Worm (Caenorhabditis elegans) whole organism, L1 larva: ENCODE data around the gene C15H9.5.

Experiments
- C34B4.2 ChIP-seq: sonication (generic microtip); optimal IDR thresholded peaks from 2 replicates; lab custom pipeline; 2017; ENCODE audit warnings: mild to moderate bottlenecking, missing genetic modification characterization, missing compliant biosample characterization
- F16B12.6 ChIP-seq: fragments of 150-350 bp; optimal IDR thresholded peaks from 2 replicates; lab custom pipeline; 2014; ENCODE audit warnings: missing biosample characterization, missing genetic modification characterization
- aha-1 ChIP-seq: fragments of 150-350 bp; optimal IDR thresholded peaks from 2 replicates; lab custom pipeline; 2014; ENCODE audit warnings: missing biosample characterization, missing genetic modification characterization
- alr-1 ChIP-seq: fragments of 200-800 bp; sonication (Bioruptor generic); optimal IDR thresholded peaks from 2 replicates; lab custom pipeline; 2018; ENCODE audit warnings: borderline replicate concordance, mild to moderate bottlenecking, missing genetic modification characterization, missing compliant biosample characterization
- blmp-1 ChIP-seq: fragments of 150-350 bp; optimal IDR thresholded peaks from 2 replicates; lab custom pipeline; 2014; ENCODE audit warnings: missing biosample characterization, missing genetic modification characterization
- ceh-63 ChIP-seq: fragments of 200-800 bp; sonication (Bioruptor generic); optimal IDR thresholded peaks from 2 replicates; lab custom pipeline; 2018; ENCODE audit warnings: mild to moderate bottlenecking, missing genetic modification characterization, missing compliant biosample characterization
- ceh-82 ChIP-seq, 3 experiments: fragments of 150-350 bp in 1 of 3; sonication (generic microtip) in 2 of 3; optimal IDR thresholded peaks; 2 replicates each; lab custom pipeline; 2014 to 2017; ENCODE audit warnings: missing biosample characterization in 3 of 3, missing genetic modification characterization in 3 of 3
- ceh-88 ChIP-seq: fragments of 200-800 bp; sonication (Bioruptor generic); IDR thresholded peaks from 2 replicates; pipeline ENCODE4 v1.3.6; 2022; ENCODE audit warnings: missing genetic modification characterization, missing compliant biosample characterization
- ces-1 ChIP-seq: fragments of 150-350 bp; optimal IDR thresholded peaks from 2 replicates; lab custom pipeline; 2014; ENCODE audit warnings: missing biosample characterization, missing genetic modification reagents, missing genetic modification characterization
- dpl-1 ChIP-seq, 3 experiments: fragments of 150-350 bp in 2 of 3; sonication (generic microtip) in 1 of 3; optimal IDR thresholded peaks; 2 replicates each; lab custom pipeline; 2014 to 2017; ENCODE audit warnings: missing biosample characterization in 3 of 3, missing genetic modification characterization in 3 of 3, missing genetic modification reagents in 3 of 3
- dsc-1 ChIP-seq: sonication (generic microtip); optimal IDR thresholded peaks from 2 replicates; lab custom pipeline; 2016; ENCODE audit warnings: mild to moderate bottlenecking, missing genetic modification characterization, missing compliant biosample characterization
- efl-1 ChIP-seq, 4 experiments: fragments of 150-350 bp; optimal IDR thresholded peaks in 3 of 4; peaks in 1 of 4; 1 replicate in 1 of 4; 2 replicates in 3 of 4; lab custom pipeline; 2014; ENCODE audit warnings: missing biosample characterization in 2 of 4, missing genetic modification characterization in 2 of 4, missing genetic modification reagents in 2 of 4
- elt-3 ChIP-seq, 6 experiments: fragments of 150-350 bp in 1 of 6; sonication (generic microtip); optimal IDR thresholded peaks; 2 replicates each; lab custom pipeline; 2017 to 2018; ENCODE audit warnings: missing biosample characterization in 6 of 6, missing genetic modification characterization in 6 of 6, inconsistent platforms in 1 of 6
- fkh-4 ChIP-seq: sonication (generic microtip); optimal IDR thresholded peaks from 2 replicates; lab custom pipeline; 2016; ENCODE audit warnings: missing compliant biosample characterization, missing genetic modification characterization, borderline replicate concordance
- grh-1 ChIP-seq: fragments of 200-800 bp; sonication (Bioruptor generic); IDR thresholded peaks from 2 replicates; pipeline ENCODE4 v1.3.6; 2022; ENCODE audit warnings: missing genetic modification reagents, missing genetic modification characterization, missing compliant biosample characterization
- irx-1 ChIP-seq: sonication (generic microtip); optimal IDR thresholded peaks from 2 replicates; lab custom pipeline; 2016; ENCODE audit warnings: missing genetic modification characterization, missing compliant biosample characterization
- jun-1 ChIP-seq: fragments of 150-350 bp; optimal IDR thresholded peaks from 2 replicates; lab custom pipeline; 2014; ENCODE audit warnings: missing biosample characterization, missing genetic modification reagents, missing genetic modification characterization
- lin-14 ChIP-seq: fragments of 200-800 bp; sonication (Bioruptor generic); optimal IDR thresholded peaks from 2 replicates; lab custom pipeline; 2018; ENCODE audit warnings: mild to moderate bottlenecking, missing genetic modification characterization, moderate library complexity, missing compliant biosample characterization
- lin-35 ChIP-seq, 2 experiments: fragments of 150-350 bp; optimal IDR thresholded peaks; 2 replicates each; lab custom pipeline; 2014; ENCODE audit warnings: missing biosample characterization in 2 of 2, missing genetic modification characterization in 2 of 2, missing genetic modification reagents in 2 of 2
- lin-39 ChIP-seq: fragments of 150-350 bp; optimal IDR thresholded peaks from 2 replicates; lab custom pipeline; 2014; ENCODE audit warnings: missing biosample characterization, missing genetic modification reagents, missing genetic modification characterization
- lsy-2 ChIP-seq, 2 experiments: fragments of 150-350 bp; optimal IDR thresholded peaks; 2 replicates each; lab custom pipeline; 2014; ENCODE audit warnings: missing biosample characterization in 2 of 2, missing genetic modification characterization in 2 of 2
- mdl-1 ChIP-seq, 2 experiments: fragments of 150-350 bp; optimal IDR thresholded peaks; 2 replicates each; lab custom pipeline; 2014 to 2017; ENCODE audit warnings: missing biosample characterization in 2 of 2, missing genetic modification characterization in 2 of 2, inconsistent platforms in 1 of 2
- mep-1 ChIP-seq: fragments of 150-350 bp; optimal IDR thresholded peaks from 2 replicates; lab custom pipeline; 2014; ENCODE audit warnings: missing biosample characterization, missing genetic modification characterization
- nhr-20 ChIP-seq: sonication (generic microtip); optimal IDR thresholded peaks from 2 replicates; lab custom pipeline; 2016; ENCODE audit warnings: mild to moderate bottlenecking, missing genetic modification characterization, missing compliant biosample characterization
- nhr-71 ChIP-seq: sonication (generic microtip); optimal IDR thresholded peaks from 2 replicates; lab custom pipeline; 2016; ENCODE audit warnings: mild to moderate bottlenecking, missing genetic modification characterization, moderate library complexity, missing compliant biosample characterization
- nhr-76 ChIP-seq: sonication (generic microtip); optimal IDR thresholded peaks from 2 replicates; lab custom pipeline; 2017; ENCODE audit warnings: missing biosample characterization, missing genetic modification characterization
- nhr-77 ChIP-seq: fragments of 150-350 bp; optimal IDR thresholded peaks from 2 replicates; lab custom pipeline; 2014; ENCODE audit warnings: missing biosample characterization, missing genetic modification characterization
- nhr-85 ChIP-seq: sonication (generic microtip); peaks from one replicate; lab custom pipeline; 2016; ENCODE audit warnings: missing genetic modification characterization, inconsistent platforms, missing compliant biosample characterization
- nhr-90 ChIP-seq: sonication (generic microtip); optimal IDR thresholded peaks from 2 replicates; lab custom pipeline; 2016; ENCODE audit warnings: mild to moderate bottlenecking, missing genetic modification characterization, missing compliant biosample characterization; ENCODE audit not compliant: poor library complexity
- rnt-1 ChIP-seq: sonication (generic microtip); optimal IDR thresholded peaks from 2 replicates; lab custom pipeline; 2016; ENCODE audit warnings: mild to moderate bottlenecking, missing genetic modification characterization, moderate library complexity, missing compliant biosample characterization
- snu-23 ChIP-seq: sonication (generic microtip); optimal IDR thresholded peaks from 2 replicates; lab custom pipeline; 2016; ENCODE audit warnings: missing genetic modification characterization, missing compliant biosample characterization
- tbx-2 ChIP-seq: sonication (generic microtip); optimal IDR thresholded peaks from 2 replicates; lab custom pipeline; 2016; ENCODE audit warnings: missing genetic modification characterization, missing compliant biosample characterization
- unc-130 ChIP-seq: fragments of 150-350 bp; optimal IDR thresholded peaks from 2 replicates; lab custom pipeline; 2017; ENCODE audit warnings: missing biosample characterization, missing genetic modification characterization, inconsistent platforms
- vab-15 ChIP-seq: sonication (generic microtip); optimal IDR thresholded peaks from 2 replicates; lab custom pipeline; 2017; ENCODE audit warnings: missing genotype, mild to moderate bottlenecking, missing genetic modification characterization, missing compliant biosample characterization
- xbp-1 ChIP-seq: sonication (generic microtip); optimal IDR thresholded peaks from 2 replicates; lab custom pipeline; 2016; ENCODE audit warnings: missing genetic modification characterization, missing compliant biosample characterization
- zip-4 ChIP-seq: fragments of 200-800 bp; sonication (Bioruptor generic); optimal IDR thresholded peaks from 2 replicates; lab custom pipeline; 2018; ENCODE audit warnings: mild to moderate bottlenecking, missing genetic modification characterization, moderate library complexity, missing compliant biosample characterization

C15H9.5 gene

DNA sequence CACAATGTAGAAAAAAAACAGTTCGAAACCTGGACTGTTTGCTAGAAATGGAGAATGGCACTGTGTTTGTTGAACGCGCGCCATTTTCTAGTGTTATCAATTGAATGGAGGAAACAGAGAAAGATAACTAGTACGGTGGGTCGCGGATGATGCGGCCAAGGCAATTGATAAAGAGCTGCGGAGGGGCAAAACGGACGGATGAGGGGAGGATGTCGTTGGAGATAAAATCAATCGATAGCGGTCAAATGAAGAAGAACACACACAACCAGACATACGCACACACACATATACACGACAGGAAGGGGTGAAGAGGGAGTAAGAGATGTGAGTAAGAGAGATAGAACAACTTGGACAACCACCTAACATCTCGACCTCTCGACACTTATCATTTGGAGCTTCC, 43.0 kb upstream of the C15H9.5 start (continued):
- peak; percentile 16 for TF ChIP-seq snu-23 (GFP tag; lab: Kevin White, UChicago)

ce11 chrX:6050849-6051248, 42.3 kb upstream of the C15H9.5 start:
- TF ChIP-seq unc-130 (tag; lab: Kevin White, UChicago) (peak; percentile 29), blmp-1 (peak; percentile 96), lsy-2 (tag; optimal IDR thresholded peaks at IDR 0.05; lab: Kevin White, UChicago) (no peak), snu-23 (GFP tag; lab: Kevin White, UChicago) (peak; percentile 14), fkh-4 (tag; lab: Kevin White, UChicago) (no peak), xbp-1 (tag; lab: Kevin White, UChicago) (no peak), nhr-20 (peak; percentile 24), elt-3 (tag; optimal IDR thresholded peaks at IDR 0.05; lab: Kevin White, UChicago) (peak in 5 of 6 experiments; percentile 16 to 64 (median 62)), tbx-2 (peak; percentile 6), nhr-85 (tag; lab: Kevin White, UChicago) (peak; percentile 56), zip-4 (no peak), grh-1 (GFP tag; lab: Robert Waterston, UW) (peak; percentile 47), ceh-63 (GFP tag; lab: Kevin White, UChicago) (no peak), lin-14 (GFP tag; lab: Kevin White, UChicago) (peak; percentile 35), dpl-1 (GFP tag; optimal IDR thresholded peaks at IDR 0.05; lab: Kevin White, UChicago) (no peak), lin-39 (tag; lab: Kevin White, UChicago) (no peak), C34B4.2 (tag; lab: Kevin White, UChicago) (no peak), nhr-71 (peak; percentile 6)

- TF ChIP-seq lin-14 (GFP tag; lab: Kevin White, UChicago) (peak; percentile 46), mep-1 (tag; lab: Kevin White, UChicago) (peak; percentile 32), unc-130 (tag; lab: Kevin White, UChicago) (peak; percentile 2), irx-1 (tag; lab: Kevin White, UChicago) (peak; percentile 37), nhr-85 (tag; lab: Kevin White, UChicago) (peak; percentile 12), dsc-1 (tag; lab: Kevin White, UChicago) (peak; percentile 20), snu-23 (GFP tag; lab: Kevin White, UChicago) (peak; percentile 42), lsy-2 (tag; optimal IDR thresholded peaks at IDR 0.05; lab: Kevin White, UChicago) (peak in 1 of 2 experiments; percentile 35), efl-1 (optimal IDR thresholded peaks at IDR 0.05; lab: Kevin White, UChicago) (peak in 1 of 2 experiments; percentile 22), efl-1 (GFP tag; optimal IDR thresholded peaks at IDR 0.05 in 1 of 2; lab: Kevin White, UChicago) (peak; percentile 55 to 60), ces-1 (GFP tag; lab: Kevin White, UChicago) (no peak), alr-1 (tag; lab: Kevin White, UChicago) (no peak), dpl-1 (GFP tag; optimal IDR thresholded peaks at IDR 0.05; lab: Kevin White, UChicago) (peak in 2 of 3 experiments; percentile 3 to 23), vab-15 (tag; lab: Kevin White, UChicago) (peak; percentile 16), xbp-1 (tag; lab: Kevin White, UChicago) (peak; percentile 56), nhr-76 (tag; lab: Kevin White, UChicago) (no peak), rnt-1 (tag; lab: Kevin White, UChicago) (peak; percentile 7), nhr-90 (tag; lab: Kevin White, UChicago) (no peak), nhr-71 (peak; percentile 28), jun-1 (tag; lab: Kevin White, UChicago) (no peak), nhr-20 (peak; percentile 23), aha-1 (no peak), F16B12.6 (tag; lab: Kevin White, UChicago) (peak; percentile 85), nhr-77 (tag; lab: Kevin White, UChicago) (no peak), mdl-1 (tag; optimal IDR thresholded peaks at IDR 0.05; lab: Kevin White, UChicago) (no peak), ceh-82 (tag; optimal IDR thresholded peaks at IDR 0.05; lab: Kevin White, UChicago) (peak in 1 of 3 experiments; percentile 29), lin-35 (GFP tag; optimal IDR thresholded peaks at IDR 0.05; lab: Kevin White, UChicago) (peak; percentile 7 to 22), ceh-88 (GFP tag; lab: Robert Waterston, UW) (no peak)
Measured at ce11 chrX:6052744-6053143, 40.4 kb upstream of the C15H9.5 start, which contains the start of gene C45B2.6. Gene C45B2.6, plus strand, starts transcription at chrX:6052879.
